Fruit fly (Drosophila melanogaster) whole organism, embryonic: ENCODE data around the gene CG13084.

Source experiments
- Abd-B ChIP-seq: fragments of 200-800 bp; sonication (Bioruptor generic); optimal IDR thresholded peaks from 2 replicates; lab custom pipeline; 2018; ENCODE audit warnings: missing biosample characterization, mild to moderate bottlenecking, missing genetic modification characterization, moderate library complexity
- Adf1 ChIP-seq: fragments of 200-800 bp; sonication (Bioruptor generic); IDR thresholded peaks from 2 replicates; pipeline ENCODE4 v1.3.6; 2022; ENCODE audit warnings: missing biosample characterization, missing genetic modification characterization
- BEAF-32 ChIP-seq: fragments of 200-800 bp; sonication (Bioruptor generic); optimal IDR thresholded peaks from 3 replicates; lab custom pipeline; 2017; ENCODE audit warnings: missing biosample characterization, missing genetic modification characterization, mild to moderate bottlenecking, moderate library complexity, missing genetic modification reagents
- CG11504 ChIP-seq: fragments of 200-800 bp; sonication (Bioruptor generic); optimal IDR thresholded peaks from 3 replicates; lab custom pipeline; 2019; ENCODE audit warnings: missing biosample characterization, mild to moderate bottlenecking, missing genetic modification characterization, moderate library complexity
- CG11560 ChIP-seq: fragments of 200-800 bp; sonication (Bioruptor generic); IDR thresholded peaks from 3 replicates; pipeline ENCODE4 v1.3.6; 2022; ENCODE audit warnings: missing biosample characterization, missing genetic modification characterization
- CG12744 ChIP-seq: fragments of 200-800 bp; sonication (Bioruptor generic); optimal IDR thresholded peaks from 2 replicates; lab custom pipeline; 2016; ENCODE audit warnings: missing biosample characterization, missing genetic modification characterization
- CG15601 ChIP-seq: fragments of 200-800 bp; sonication (Bioruptor generic); optimal IDR thresholded peaks from 3 replicates; lab custom pipeline; 2019; ENCODE audit warnings: missing biosample characterization, mild to moderate bottlenecking, missing genetic modification characterization, moderate library complexity
- CG17361 ChIP-seq: fragments of 200-800 bp; sonication (Bioruptor generic); IDR thresholded peaks from 3 replicates; pipeline ENCODE4 v1.3.6; 2022; ENCODE audit warnings: missing biosample characterization, missing genetic modification characterization
- CG17385 ChIP-seq: fragments of 200-800 bp; sonication (Bioruptor generic); optimal IDR thresholded peaks from 3 replicates; lab custom pipeline; 2018; ENCODE audit warnings: missing biosample characterization, mild to moderate bottlenecking, missing genetic modification characterization
- CG18262 ChIP-seq: fragments of 200-800 bp; optimal IDR thresholded peaks from 3 replicates; lab custom pipeline; 2019; ENCODE audit warnings: missing biosample characterization, mild to moderate bottlenecking, missing genetic modification characterization, moderate library complexity
- CG30403 ChIP-seq: fragments of 200-800 bp; sonication (Bioruptor generic); optimal IDR thresholded peaks from 3 replicates; lab custom pipeline; 2016; ENCODE audit warnings: missing biosample characterization, missing genetic modification characterization
- CG31441 ChIP-seq: fragments of 200-800 bp; sonication (Bioruptor generic); IDR thresholded peaks from 2 replicates; pipeline ENCODE4 v1.3.6; 2022; ENCODE audit warnings: missing biosample characterization, missing genetic modification characterization
- CG4360 ChIP-seq: fragments of 200-800 bp; sonication (Bioruptor generic); IDR thresholded peaks from 2 replicates; pipeline ENCODE4 v1.3.6; 2022; ENCODE audit warnings: missing biosample characterization, missing genetic modification characterization
- CG6791 ChIP-seq: fragments of 200-800 bp; sonication (Bioruptor generic); IDR thresholded peaks from 3 replicates; pipeline ENCODE4 v1.3.6; 2022; ENCODE audit warnings: missing biosample characterization, missing genetic modification characterization; ENCODE audit not compliant: partially characterized antibody
- CG8478 ChIP-seq: fragments of >200 bp; optimal IDR thresholded peaks from 2 replicates; lab custom pipeline; 2018
- CG9437 ChIP-seq: fragments of 200-800 bp; sonication (Bioruptor generic); optimal IDR thresholded peaks from 2 replicates; lab custom pipeline; 2018; ENCODE audit warnings: missing biosample characterization, mild to moderate bottlenecking, missing genetic modification characterization
- CG9932 ChIP-seq: fragments of 200-800 bp; sonication (Bioruptor generic); IDR thresholded peaks from 2 replicates; pipeline ENCODE4 v1.3.6; 2022; ENCODE audit warnings: missing biosample characterization, missing genetic modification characterization
- Deaf1 ChIP-seq: fragments of 200-800 bp; optimal IDR thresholded peaks from 3 replicates; lab custom pipeline; 2019; ENCODE audit warnings: missing biosample characterization, mild to moderate bottlenecking, missing genetic modification characterization, moderate library complexity
- Drgx ChIP-seq: fragments of 200-800 bp; sonication (Bioruptor generic); IDR thresholded peaks from 2 replicates; pipeline ENCODE4 v1.3.6; 2022; ENCODE audit warnings: missing biosample characterization, missing genetic modification characterization
- Ets65A ChIP-seq: fragments of 200-800 bp; sonication (Bioruptor generic); peaks from one replicate; lab custom pipeline; 2016; ENCODE audit warnings: missing biosample characterization, missing genetic modification characterization
- HmgZ ChIP-seq: fragments of 200-800 bp; sonication (Bioruptor generic); optimal IDR thresholded peaks from 2 replicates; lab custom pipeline; 2018; ENCODE audit warnings: missing biosample characterization, mild to moderate bottlenecking, missing genetic modification characterization
- Kr ChIP-seq: fragments of 200-800 bp; sonication (Bioruptor generic); optimal IDR thresholded peaks from 2 replicates; lab custom pipeline; 2017; ENCODE audit warnings: missing biosample characterization, mild to moderate bottlenecking, missing genetic modification characterization
- Nf-YB ChIP-seq: fragments of 200-800 bp; sonication (Bioruptor generic); optimal IDR thresholded peaks from 3 replicates; lab custom pipeline; 2019; ENCODE audit warnings: missing biosample characterization, mild to moderate bottlenecking, missing genetic modification characterization, moderate library complexity
- Nf-YC ChIP-seq: fragments of 200-800 bp; optimal IDR thresholded peaks from 3 replicates; lab custom pipeline; 2019; ENCODE audit warnings: missing biosample characterization, mild to moderate bottlenecking, missing genetic modification characterization, moderate library complexity
- Rfx ChIP-seq: fragments of 200-800 bp; sonication (Bioruptor generic); IDR thresholded peaks from 2 replicates; pipeline ENCODE4 v1.3.6; 2022; ENCODE audit warnings: missing biosample characterization, missing genetic modification characterization
- Trl ChIP-seq, 3 experiments: fragments of >200 bp in 2 of 3; fragments of 200-800 bp in 1 of 3; sonication (Bioruptor generic) in 1 of 3; optimal IDR thresholded peaks; 2 replicates in 1 of 3; 3 replicates in 2 of 3; lab custom pipeline; 2016 to 2017; ENCODE audit warnings: missing biosample characterization in 1 of 3, missing genetic modification characterization in 1 of 3
- Usf ChIP-seq: fragments of 200-800 bp; sonication (Bioruptor generic); optimal IDR thresholded peaks from 2 replicates; lab custom pipeline; 2017; ENCODE audit warnings: missing genotype, missing biosample characterization, missing genetic modification characterization
- abd-A ChIP-seq: fragments of 200-800 bp; sonication (Bioruptor generic); optimal IDR thresholded peaks from 3 replicates; lab custom pipeline; 2019; ENCODE audit warnings: missing biosample characterization, mild to moderate bottlenecking, missing genetic modification characterization, moderate library complexity
- br ChIP-seq: fragments of >200 bp; optimal IDR thresholded peaks from 2 replicates; lab custom pipeline; 2017
- cg ChIP-seq: fragments of 200-800 bp; sonication (Bioruptor generic); optimal IDR thresholded peaks from 3 replicates; lab custom pipeline; 2019; ENCODE audit warnings: missing biosample characterization, mild to moderate bottlenecking, missing genetic modification characterization, moderate library complexity
- chinmo ChIP-seq: fragments of 200-800 bp; sonication (Bioruptor generic); IDR thresholded peaks from 4 replicates; pipeline ENCODE4 v1.3.6; 2022; ENCODE audit warnings: missing biosample characterization, missing genetic modification characterization; ENCODE audit not compliant: partially characterized antibody
- gem ChIP-seq: fragments of 200-800 bp; sonication (Bioruptor generic); optimal IDR thresholded peaks from 2 replicates; lab custom pipeline; 2019; ENCODE audit warnings: missing biosample characterization, mild to moderate bottlenecking, missing genetic modification characterization, moderate library complexity
- grau ChIP-seq: fragments of 200-800 bp; optimal IDR thresholded peaks from 3 replicates; lab custom pipeline; 2019; ENCODE audit warnings: missing biosample characterization, mild to moderate bottlenecking, missing genetic modification characterization, moderate library complexity
- grn ChIP-seq: fragments of 200-800 bp; sonication (Bioruptor generic); optimal IDR thresholded peaks from 3 replicates; lab custom pipeline; 2017; ENCODE audit warnings: missing biosample characterization, missing genetic modification characterization
- hth ChIP-seq: fragments of >200 bp; optimal IDR thresholded peaks from 2 replicates; lab custom pipeline; 2017; ENCODE audit warnings: inconsistent platforms
- lola ChIP-seq, 3 experiments: fragments of >200 bp in 2 of 3; fragments of 200-800 bp in 1 of 3; sonication (Bioruptor generic) in 1 of 3; optimal IDR thresholded peaks; 2 replicates each; lab custom pipeline; 2017 to 2019; ENCODE audit warnings: missing biosample characterization in 3 of 3, missing genetic modification characterization in 3 of 3, mild to moderate bottlenecking in 1 of 3, moderate library complexity in 1 of 3
- mam ChIP-seq: fragments of 200-800 bp; sonication (Bioruptor generic); optimal IDR thresholded peaks from 3 replicates; lab custom pipeline; 2016; ENCODE audit warnings: missing biosample characterization, missing genetic modification characterization
- nerfin-1 ChIP-seq: fragments of 200-800 bp; sonication (Bioruptor generic); optimal IDR thresholded peaks from 3 replicates; lab custom pipeline; 2019; ENCODE audit warnings: missing biosample characterization, mild to moderate bottlenecking, missing genetic modification characterization, moderate library complexity
- nmo ChIP-seq: fragments of 200-800 bp; sonication (Bioruptor generic); optimal IDR thresholded peaks from 2 replicates; lab custom pipeline; 2018; ENCODE audit warnings: missing biosample characterization, mild to moderate bottlenecking, missing genetic modification characterization, moderate library complexity
- org-1 ChIP-seq: fragments of 200-800 bp; sonication (Bioruptor generic); optimal IDR thresholded peaks from 2 replicates; lab custom pipeline; 2017; ENCODE audit warnings: missing biosample characterization, missing genetic modification characterization
- phol ChIP-seq: fragments of 200-800 bp; sonication (Bioruptor generic); optimal IDR thresholded peaks from 3 replicates; lab custom pipeline; 2018; ENCODE audit warnings: missing biosample characterization, mild to moderate bottlenecking, missing genetic modification characterization, moderate library complexity
- pros ChIP-seq: fragments of 200-800 bp; sonication (Bioruptor generic); optimal IDR thresholded peaks from 3 replicates; lab custom pipeline; 2019; ENCODE audit warnings: missing biosample characterization, mild to moderate bottlenecking, missing genetic modification characterization, moderate library complexity
- sc ChIP-seq, 3 experiments: fragments of >200 bp in 2 of 3; fragments of 200-800 bp in 1 of 3; sonication (Bioruptor generic) in 1 of 3; optimal IDR thresholded peaks; 2 replicates in 2 of 3; 3 replicates in 1 of 3; lab custom pipeline; 2017; ENCODE audit warnings: mild to moderate bottlenecking in 1 of 3, missing biosample characterization in 1 of 3, missing genetic modification characterization in 1 of 3, missing genetic modification reagents in 1 of 3
- sqz ChIP-seq: fragments of 200-800 bp; sonication (Bioruptor generic); optimal IDR thresholded peaks from 3 replicates; lab custom pipeline; 2018; ENCODE audit warnings: missing biosample characterization, mild to moderate bottlenecking, missing genetic modification characterization
- tio ChIP-seq: fragments of 200-800 bp; sonication (Bioruptor generic); optimal IDR thresholded peaks from 2 replicates; lab custom pipeline; 2017; ENCODE audit warnings: missing biosample characterization, missing genetic modification characterization, inconsistent platforms
- tll ChIP-seq, 2 experiments: fragments of 200-800 bp in 1 of 2; fragments of >200 bp in 1 of 2; sonication (Bioruptor generic) in 1 of 2; optimal IDR thresholded peaks; 2 replicates each; lab custom pipeline; 2017 to 2019; ENCODE audit warnings: missing biosample characterization in 2 of 2, missing genetic modification characterization in 2 of 2, mild to moderate bottlenecking in 1 of 2, moderate library complexity in 1 of 2
- zen ChIP-seq: fragments of 200-800 bp; sonication (Bioruptor generic); optimal IDR thresholded peaks from 3 replicates; lab custom pipeline; 2018; ENCODE audit warnings: missing biosample characterization, mild to moderate bottlenecking, missing genetic modification characterization, moderate library complexity

CG13084 gene

DNA sequence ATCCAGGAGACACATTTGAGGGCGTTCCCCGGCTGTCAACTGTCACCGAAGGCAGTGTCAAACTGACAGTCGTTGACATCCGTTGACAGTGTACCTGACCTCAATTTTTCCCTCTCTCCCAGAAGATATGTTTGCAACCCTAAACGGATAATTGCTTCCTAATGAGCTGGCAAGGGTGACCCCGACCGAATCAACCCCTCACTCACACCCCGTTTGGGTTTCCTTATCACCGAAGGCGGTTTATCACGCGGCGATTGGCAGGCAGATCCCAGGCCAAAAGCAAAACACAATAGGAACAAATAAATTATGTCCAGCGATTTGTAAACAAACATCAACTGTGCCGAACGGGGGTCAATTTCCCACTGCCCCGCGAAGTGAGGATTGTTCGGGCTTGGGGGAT lies 25.3 kb upstream of the CG13084 start:
- TF ChIP-seq hth, result peak; percentile 1
- TF ChIP-seq Kr (GFP tag; lab: Kevin White, UChicago), result peak; percentile 52
- peak; percentile 14 for TF ChIP-seq nerfin-1 (tag; lab: Kevin White, UChicago)
- peak; percentile 84 for TF ChIP-seq pros (GFP tag; lab: Kevin White, UChicago)
- no peak for TF ChIP-seq sqz
- peak; percentile 2 for TF ChIP-seq Ets65A (GFP tag; lab: Kevin White, UChicago)
- TF ChIP-seq zen (tag; lab: Kevin White, UChicago), result peak; percentile 34
- TF ChIP-seq Nf-YB (GFP tag; lab: Kevin White, UChicago), result peak; percentile 5
- TF ChIP-seq tll (GFP tag; optimal IDR thresholded peaks at IDR 0.05; lab: Kevin White, UChicago), result peak in 1 of 2 experiments; percentile 40
- TF ChIP-seq br (lab: Kevin White, UChicago), result no peak

DNA sequence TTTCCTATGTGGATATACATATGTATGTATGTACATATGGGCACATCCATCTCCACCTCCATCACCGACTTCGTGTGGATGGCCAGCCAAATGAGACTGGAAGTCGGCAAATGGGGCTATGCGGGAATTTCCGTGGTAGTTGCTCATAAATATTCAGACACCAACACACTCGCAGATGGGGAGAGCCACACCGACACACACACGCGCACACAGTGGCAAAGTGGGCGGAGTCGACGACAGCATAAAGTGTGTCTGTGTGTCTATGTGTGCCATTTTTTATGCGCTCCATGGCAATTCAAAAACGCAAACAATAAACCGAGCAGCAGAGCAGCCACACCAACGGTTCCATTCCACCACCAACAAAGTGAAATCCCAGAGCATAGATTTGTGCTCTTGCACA lies 21.8 kb upstream of the CG13084 start:
- TF ChIP-seq Usf (GFP tag; lab: Kevin White, UChicago) (no peak), Rfx (GFP tag; lab: Robert Waterston, UW) (0 out of 2 replicates have a peak, but pooled peaks have one; percentile 20), Nf-YB (GFP tag; lab: Kevin White, UChicago) (peak; percentile 84), Trl (optimal IDR thresholded peaks at IDR 0.05; lab: Kevin White, UChicago) (peak in 1 of 2 experiments; percentile 7), Trl (GFP tag; optimal IDR thresholded peaks at IDR 0.05; lab: Kevin White, UChicago) (no peak), Adf1 (peak; percentile 7; the same call in 1 of the 2 replicates), abd-A (tag; lab: Kevin White, UChicago) (peak; percentile 73), nerfin-1 (tag; lab: Kevin White, UChicago) (peak; percentile 28), CG6791 (0 out of 3 replicates have a peak, but pooled peaks have one; percentile 15), mam (GFP tag; lab: Kevin White, UChicago) (no peak), Nf-YC (tag; lab: Kevin White, UChicago) (peak; percentile 93), grn (GFP tag; lab: Kevin White, UChicago) (no peak), org-1 (GFP tag; lab: Kevin White, UChicago) (no peak), CG4360 (GFP tag; lab: Robert Waterston, UW) (peak; percentile 13; the same call in 1 of the 2 replicates), CG8478 (lab: Kevin White, UChicago) (peak; percentile 45), CG15601 (tag; lab: Kevin White, UChicago) (no peak), CG9932 (GFP tag; lab: Robert Waterston, UW) (0 out of 2 replicates have a peak, but pooled peaks have one; percentile 31), Drgx (GFP tag; lab: Robert Waterston, UW) (0 out of 2 replicates have a peak, but pooled peaks have one; percentile 5), cg (GFP tag; lab: Kevin White, UChicago) (peak; percentile 78), chinmo (GFP tag; lab: Robert Waterston, UW) (0 out of 4 replicates have a peak, but pooled peaks have one; percentile 34), Deaf1 (tag; lab: Kevin White, UChicago) (peak; percentile 76)
- TF ChIP-seq, all 482 proteins: peak for 15

DNA sequence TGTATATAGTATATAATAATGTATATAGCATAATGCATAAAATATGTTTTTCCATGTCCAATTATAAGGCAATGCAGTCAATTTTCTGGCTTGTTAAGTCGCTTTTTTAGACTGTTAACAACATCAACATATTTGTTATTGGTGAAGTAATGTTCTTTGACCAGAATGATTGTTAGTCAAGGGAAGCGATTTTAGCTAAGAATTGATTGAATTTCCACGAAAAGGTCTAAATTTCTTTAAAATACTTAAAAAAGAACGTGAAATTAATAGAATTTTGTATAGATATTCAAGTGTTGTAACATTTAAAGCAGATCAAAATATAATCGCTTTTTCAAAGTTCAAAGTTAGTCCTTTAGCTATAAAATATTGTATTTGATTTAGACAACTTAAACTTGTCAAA lies 21.3 kb upstream of the CG13084 start:
- no peak for TF ChIP-seq CG11560 (tag; lab: Robert Waterston, UW)
- peak; percentile 57 for TF ChIP-seq CG18262 (tag; lab: Kevin White, UChicago)
- no peak for TF ChIP-seq CG12744 (GFP tag; lab: Kevin White, UChicago)
- peak; percentile 1 for TF ChIP-seq CG17385 (GFP tag; lab: Kevin White, UChicago)
- TF ChIP-seq CG11504 (tag; lab: Kevin White, UChicago), result peak; percentile 30
- TF ChIP-seq sc (optimal IDR thresholded peaks at IDR 0.05; lab: Kevin White, UChicago), result no peak
- TF ChIP-seq sc (GFP tag; optimal IDR thresholded peaks at IDR 0.05; lab: Kevin White, UChicago), result peak; percentile 2
- TF ChIP-seq nmo, result peak; percentile 32
- TF ChIP-seq tio (GFP tag; lab: Kevin White, UChicago), result peak; percentile 4
- TF ChIP-seq grau (tag; lab: Kevin White, UChicago), result peak; percentile 8
- TF ChIP-seq CG9437 (GFP tag; lab: Kevin White, UChicago), result peak; percentile 63
- TF ChIP-seq phol, result peak; percentile 35
- TF ChIP-seq BEAF-32 (GFP tag; lab: Kevin White, UChicago), result no peak
- no peak for TF ChIP-seq HmgZ (tag; lab: Kevin White, UChicago)
- TF ChIP-seq CG17361, result peak; percentile 73
- TF ChIP-seq lola (GFP tag; optimal IDR thresholded peaks at IDR 0.05; lab: Kevin White, UChicago), result peak in 1 of 3 experiments; percentile 28
- peak; percentile 56 for TF ChIP-seq gem (tag; lab: Kevin White, UChicago)
- TF ChIP-seq CG31441, result peak; percentile 34; the same call in 1 of the 2 replicates
- TF ChIP-seq CG30403 (GFP tag; lab: Kevin White, UChicago), result peak; percentile 12
- peak; percentile 9 for TF ChIP-seq Abd-B
